Fruit fly (Drosophila melanogaster): ENCODE data around the gene hay.

Gene hay

dm6 chr3L:10660744-10661589 lies 30.1 kb downstream of the hay start, which contains the start of the genes CG32066 and CG8003 (continued):
- TF ChIP-seq ss (GFP tag; optimal IDR thresholded peaks at IDR 0.05), result peak; percentile 5 to 44
- TF ChIP-seq Lpt (GFP tag; optimal IDR thresholded peaks at IDR 0.05), result no peak
- no peak for TF ChIP-seq Ets21C (GFP tag; optimal IDR thresholded peaks at IDR 0.05)
- no peak for TF ChIP-seq Hr38 (GFP tag; optimal IDR thresholded peaks at IDR 0.05)
- peak; percentile 27 for TF ChIP-seq CG10669 (GFP tag; optimal IDR thresholded peaks at IDR 0.05)
- TF ChIP-seq Gug (GFP tag; IDR thresholded peaks at IDR 0.05), result no peak
- TF ChIP-seq lz (GFP tag; optimal IDR thresholded peaks at IDR 0.05), result peak; percentile 21
- TF ChIP-seq CG3919 (GFP tag; optimal IDR thresholded peaks at IDR 0.05), result peak; percentile 26
- TF ChIP-seq fd85E (GFP tag; optimal IDR thresholded peaks at IDR 0.05), result no peak
- no peak for TF ChIP-seq CG7368 (GFP tag; optimal IDR thresholded peaks at IDR 0.05)
- TF ChIP-seq topi (GFP tag; optimal IDR thresholded peaks at IDR 0.05), result peak; percentile 43
- TF ChIP-seq CG8319 (GFP tag; optimal IDR thresholded peaks at IDR 0.05), result no peak
- TF ChIP-seq spab (GFP tag; optimal IDR thresholded peaks at IDR 0.05), result no peak
- no peak for TF ChIP-seq CG1621 (tag; optimal IDR thresholded peaks at IDR 0.05)
- peak; percentile 42 for TF ChIP-seq CG9139 (GFP tag; optimal IDR thresholded peaks at IDR 0.05)
- peak; percentile 26 for TF ChIP-seq CG6808 (GFP tag; optimal IDR thresholded peaks at IDR 0.05)
- peak; percentile 66 for TF ChIP-seq CG10631 (GFP tag; optimal IDR thresholded peaks at IDR 0.05)
- no peak for TF ChIP-seq CG11294 (GFP tag; IDR thresholded peaks at IDR 0.05)
- TF ChIP-seq cyc (GFP tag; optimal IDR thresholded peaks at IDR 0.05), result no peak
- TF ChIP-seq achi (GFP tag; optimal IDR thresholded peaks at IDR 0.05), result peak; percentile 38
- peak; percentile 44; the same call in 1 of the 3 replicates for TF ChIP-seq CG8119 (GFP tag; IDR thresholded peaks at IDR 0.05)
- no peak for TF ChIP-seq Blimp-1 (GFP tag; optimal IDR thresholded peaks at IDR 0.05)
- peak; percentile 59 for TF ChIP-seq Sox102F (GFP tag; optimal IDR thresholded peaks at IDR 0.05)
- no peak for TF ChIP-seq Sox15 (GFP tag; optimal IDR thresholded peaks at IDR 0.05)
- peak; percentile 4 for TF ChIP-seq Hr39 (GFP tag; optimal IDR thresholded peaks at IDR 0.05)
- TF ChIP-seq CG32006 (GFP tag; optimal IDR thresholded peaks at IDR 0.05), result peak; percentile 35
- no peak for TF ChIP-seq fd59A (GFP tag; optimal IDR thresholded peaks at IDR 0.05)
- TF ChIP-seq dac (GFP tag; optimal IDR thresholded peaks at IDR 0.05), result no peak
- no peak for TF ChIP-seq salr (GFP tag; optimal IDR thresholded peaks at IDR 0.05)
- TF ChIP-seq OdsH (GFP tag; optimal IDR thresholded peaks at IDR 0.05), result peak; percentile 29
- TF ChIP-seq Ets96B (tag; optimal IDR thresholded peaks at IDR 0.05), result no peak

- TF ChIP-seq svp (GFP tag), result peak; percentile 97
- TF ChIP-seq CG8319 (GFP tag; optimal IDR thresholded peaks at IDR 0.05), result no peak
Observed at dm6 chr3L:10663190-10663763, 32.4 kb downstream of the hay start, which contains the start of gene Adi1. Adi1 (plus strand) TSS chr3L:10663376.

- TF ChIP-seq CG8632 (GFP tag; optimal IDR thresholded peaks at IDR 0.05) (peak; percentile 13), Eip93F (GFP tag; optimal IDR thresholded peaks at IDR 0.05) (peak; percentile 50), pdm3 (GFP tag; optimal IDR thresholded peaks at IDR 0.05) (peak; percentile 23), CG9139 (GFP tag; optimal IDR thresholded peaks at IDR 0.05) (peak; percentile 27), CG1621 (tag; optimal IDR thresholded peaks at IDR 0.05) (peak; percentile 41), Blimp-1 (GFP tag; optimal IDR thresholded peaks at IDR 0.05) (peak; percentile 13), spab (GFP tag; optimal IDR thresholded peaks at IDR 0.05) (no peak), CG8319 (GFP tag; optimal IDR thresholded peaks at IDR 0.05) (no peak), lz (GFP tag; optimal IDR thresholded peaks at IDR 0.05) (peak; percentile 39), CG6163 (GFP tag; IDR thresholded peaks at IDR 0.05) (peak; percentile 77), eg (GFP tag; IDR thresholded peaks at IDR 0.05) (peak; percentile 81), vri (GFP tag; optimal IDR thresholded peaks at IDR 0.05) (peak; percentile 60), svp (GFP tag) (no peak), Hr38 (GFP tag; optimal IDR thresholded peaks at IDR 0.05) (no peak), Eip78C (GFP tag) (peak; percentile 86), cyc (GFP tag; optimal IDR thresholded peaks at IDR 0.05) (no peak), Sox102F (GFP tag; optimal IDR thresholded peaks at IDR 0.05) (peak; percentile 49), Sox14 (GFP tag; optimal IDR thresholded peaks at IDR 0.05) (peak; percentile 66), Smox (GFP tag; optimal IDR thresholded peaks at IDR 0.05) (peak; percentile 28), Hr39 (GFP tag; optimal IDR thresholded peaks at IDR 0.05) (no peak), CG6792 (GFP tag; optimal IDR thresholded peaks at IDR 0.05) (peak; percentile 17), fkh (GFP tag; optimal IDR thresholded peaks at IDR 0.05) (peak; percentile 96), CG11902 (GFP tag; optimal IDR thresholded peaks at IDR 0.05) (no peak), Hr4 (GFP tag; optimal IDR thresholded peaks at IDR 0.05) (no peak)
Observed at dm6 chr3L:10664511-10665062, 33.7 kb downstream of the hay start, which contains the start of gene simj. simj (plus strand) TSS chr3L:10664739.
